Worm (Caenorhabditis elegans) whole organism, L4/young adult: ENCODE data around the gene faxc-2.

ENCODE experiments used
- W03F9.2 ChIP-seq: fragments of 150-350 bp; optimal IDR thresholded peaks from 2 replicates; lab custom pipeline; 2014; ENCODE audit warnings: missing biosample characterization, missing genetic modification characterization
- dao-5 ChIP-seq: sonication (generic microtip); optimal IDR thresholded peaks from 2 replicates; lab custom pipeline; 2016; ENCODE audit warnings: missing genotype, missing genetic modification characterization, moderate library complexity, missing compliant biosample characterization

DNA sequence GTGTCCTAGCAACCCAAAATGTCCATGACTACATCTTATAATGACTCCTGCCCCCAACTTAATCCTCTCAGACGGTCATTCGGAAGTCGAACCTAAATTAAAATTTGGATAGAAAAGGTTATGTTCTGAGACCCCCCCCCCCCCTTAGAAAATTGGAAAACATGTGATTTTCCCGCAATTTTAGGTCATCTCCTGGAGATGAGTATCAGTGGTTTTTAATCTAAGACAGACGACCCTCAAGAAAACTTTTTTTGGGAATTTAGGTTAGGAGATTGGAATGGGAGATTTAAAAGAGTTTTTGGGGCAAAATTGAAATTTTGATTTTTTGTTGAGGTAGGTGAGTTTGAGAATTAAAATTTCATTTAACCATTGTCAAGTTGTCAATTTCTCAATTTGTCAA lies 15.6 kb upstream of the faxc-2 start:
- TF ChIP-seq W03F9.2 (tag; lab: Kevin White, UChicago) (no peak), dao-5 (tag; lab: Kevin White, UChicago) (no peak)
